Fruit fly (Drosophila melanogaster) Kc167 (cell line): ENCODE results near the gene PyK.

Experiments used
- Myc ChIP-seq: fragments of >200 bp; optimal IDR thresholded peaks from 2 replicates; lab custom pipeline; 2017; ENCODE audit warnings: missing external identifiers
- Sin3A ChIP-seq: fragments of >200 bp; optimal IDR thresholded peaks from 2 replicates; lab custom pipeline; 2018; ENCODE audit warnings: missing external identifiers
- h ChIP-seq: fragments of >200 bp; optimal IDR thresholded peaks from 3 replicates; lab custom pipeline; 2018; ENCODE audit warnings: missing external identifiers
- insv ChIP-seq: fragments of >200 bp; optimal IDR thresholded peaks from 3 replicates; lab custom pipeline; 2018; ENCODE audit warnings: missing external identifiers
- psq ChIP-seq: fragments of >200 bp; optimal IDR thresholded peaks from 2 replicates; lab custom pipeline; 2017; ENCODE audit warnings: missing external identifiers
- ttk ChIP-seq: sonication (Bioruptor generic); optimal IDR thresholded peaks from 2 replicates; lab custom pipeline; 2017; ENCODE audit warnings: missing external identifiers

PyK gene

DNA sequence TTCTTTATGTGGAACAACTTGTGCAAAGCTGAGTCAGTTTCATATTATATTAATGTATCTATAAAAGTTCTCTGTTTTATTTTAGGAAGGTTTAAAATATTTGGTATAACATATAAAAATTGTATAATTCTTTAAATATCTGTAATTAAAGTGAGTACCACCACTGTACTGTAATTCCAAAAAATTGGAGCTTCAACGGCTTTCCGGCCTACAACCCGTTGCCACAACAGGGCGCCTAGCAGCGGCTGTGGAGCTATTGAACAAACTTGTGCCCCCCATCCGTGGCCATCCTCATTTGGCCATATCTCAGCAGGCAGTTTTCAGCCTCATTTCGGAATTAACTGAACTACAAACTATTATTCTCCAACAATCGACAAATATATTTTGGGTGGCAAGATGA, 38.3 kb downstream of the PyK start, which contains the start of gene CG13855:
Gene CG13855, plus strand, starts transcription at position 301 of the 400 bp plus-strand sequence.
- TF ChIP-seq h (no peak), insv (lab: Kevin White, UChicago) (no peak), Sin3A (no peak), psq (lab: Kevin White, UChicago) (no peak), ttk (lab: Kevin White, UChicago) (no peak), Myc (no peak)

DNA sequence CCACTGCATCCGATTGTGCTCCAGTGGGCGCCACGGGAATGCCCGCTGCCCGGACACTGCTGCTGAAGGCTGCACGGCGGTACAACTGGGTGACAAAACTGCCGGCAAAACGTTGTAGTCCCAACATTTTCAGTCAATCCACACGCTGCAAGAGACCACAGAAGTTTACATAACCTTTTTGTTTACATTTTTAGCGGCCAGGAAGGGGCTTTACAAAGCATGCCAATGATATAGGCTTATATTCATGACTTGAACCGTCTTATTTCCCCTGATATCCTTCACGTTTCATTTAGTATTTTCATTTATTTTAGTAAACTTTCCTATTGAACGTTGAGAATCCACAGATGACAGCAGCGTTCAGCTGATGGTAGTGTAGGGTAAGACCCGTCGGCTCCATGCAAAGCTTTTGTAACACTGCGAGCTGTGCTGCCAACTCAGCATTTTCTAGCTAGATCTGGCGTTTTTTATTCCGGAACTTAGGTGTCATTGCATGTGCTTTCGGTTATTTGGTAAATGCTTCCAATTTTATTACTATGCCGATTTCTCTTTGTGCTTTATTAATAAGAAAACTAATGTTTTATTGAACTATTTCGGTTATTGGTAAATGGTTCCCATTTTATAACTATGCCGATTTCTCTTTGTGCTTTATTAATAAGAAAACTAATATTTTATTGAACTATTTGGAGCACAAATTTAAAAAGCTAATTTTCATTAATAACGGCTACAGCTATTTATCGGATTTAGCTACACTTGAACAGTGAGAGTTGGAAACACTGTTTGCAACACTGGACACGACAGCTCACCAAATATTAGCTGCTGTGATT, 43.4 kb downstream of the PyK start, which contains the start of the genes CG13850 and lqfR:
Gene CG13850, minus strand, starts transcription at position 379 of the 824 bp plus-strand sequence.
Gene lqfR, plus strand, starts transcription at position 765 of the 824 bp plus-strand sequence.
- TF ChIP-seq insv (lab: Kevin White, UChicago) (no peak), ttk (lab: Kevin White, UChicago) (no peak), Myc (no peak), h (no peak), psq (lab: Kevin White, UChicago) (no peak), Sin3A (no peak)

DNA sequence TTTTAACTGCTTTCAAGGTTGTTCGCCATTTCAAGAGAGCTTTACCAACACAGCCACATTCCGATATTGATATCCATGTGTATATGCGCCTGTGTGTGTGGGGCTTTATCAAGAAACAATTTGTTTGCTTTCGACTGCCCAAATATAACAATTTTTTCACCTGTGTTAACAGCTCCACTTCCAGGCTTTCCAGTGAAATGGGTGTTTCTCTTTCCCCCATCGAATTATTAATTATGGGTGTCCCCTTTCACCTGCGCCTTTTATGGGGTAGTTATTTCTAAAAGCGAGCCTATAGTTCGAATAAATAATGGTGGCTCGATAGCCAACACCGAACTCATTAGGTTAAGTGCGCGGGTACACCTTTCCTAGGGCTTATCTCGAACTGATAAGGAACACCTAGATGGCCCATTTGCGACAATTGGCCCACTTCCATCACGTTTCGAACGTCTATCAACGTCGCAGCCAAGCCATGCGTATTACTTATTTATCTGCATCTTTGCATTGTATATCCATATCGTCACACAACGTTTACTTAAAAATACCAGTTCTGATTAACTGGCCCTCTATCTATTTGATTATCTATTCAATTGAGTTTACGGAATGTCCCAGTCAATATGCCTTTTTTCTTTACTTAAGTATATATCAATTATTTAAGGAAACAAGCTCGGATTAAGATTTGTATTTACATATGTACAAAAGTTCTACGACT, 44.7 kb downstream of the PyK start:
- TF ChIP-seq insv (lab: Kevin White, UChicago) (no peak), h (no peak), Sin3A (no peak)

DNA sequence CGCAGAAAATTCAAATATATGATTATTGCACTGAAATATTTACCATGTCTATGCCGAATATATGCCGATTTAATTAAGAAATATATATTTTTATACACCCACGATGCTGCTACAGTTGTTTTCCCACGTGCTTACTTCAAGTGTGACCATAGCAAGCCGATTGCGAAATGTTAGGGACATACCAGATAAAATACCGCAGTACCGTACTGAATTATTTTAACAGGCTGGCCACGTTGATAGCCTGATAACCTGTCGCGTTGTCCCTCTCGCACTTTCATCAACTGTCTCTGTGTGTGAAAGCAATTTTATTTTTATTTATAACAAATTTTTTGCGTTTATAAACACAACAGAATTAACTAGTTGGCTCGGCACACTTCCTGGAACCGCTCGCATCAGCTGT, 53.6 kb downstream of the PyK start, which contains the start of the genes Nop56 and mats:
Gene Nop56, minus strand, starts transcription at position 158 of the 400 bp plus-strand sequence.
Gene mats, plus strand, starts transcription at position 251 of the 400 bp plus-strand sequence.
- TF ChIP-seq insv (lab: Kevin White, UChicago) (no peak), psq (lab: Kevin White, UChicago) (no peak), Myc (no peak), h (no peak), ttk (lab: Kevin White, UChicago) (no peak), Sin3A (no peak)

DNA sequence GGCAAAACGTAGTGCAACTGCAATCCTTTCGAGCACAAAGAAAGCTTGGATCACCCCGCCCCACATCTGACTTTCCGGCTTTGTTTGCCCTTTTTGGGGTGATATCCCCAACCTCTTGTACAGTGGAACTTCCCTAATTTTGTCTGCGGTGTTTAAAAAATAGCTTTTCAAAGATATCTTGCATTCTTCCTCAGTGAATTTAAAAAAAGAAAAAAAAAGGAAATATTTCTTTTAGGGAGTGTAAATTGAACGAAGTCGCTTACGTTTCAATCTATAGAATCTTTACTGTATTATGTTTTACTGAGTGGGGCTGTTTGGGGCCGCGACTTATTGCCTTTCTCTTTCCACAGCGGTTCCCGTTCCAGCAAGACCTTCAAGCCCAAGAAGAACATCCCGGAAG, 54.3 kb downstream of the PyK start:
- TF ChIP-seq Sin3A, result no peak
- TF ChIP-seq Myc, result no peak
- TF ChIP-seq psq (lab: Kevin White, UChicago), result no peak
- TF ChIP-seq insv (lab: Kevin White, UChicago), result no peak
- no peak for TF ChIP-seq ttk (lab: Kevin White, UChicago)
- TF ChIP-seq h, result no peak
